Worm (Caenorhabditis elegans): ENCODE data around the gene F47B8.4.
A peak's percentile ranks its signal among the peaks of the same experiment; 100 is the strongest.

The F47B8.4 gene

DNA sequence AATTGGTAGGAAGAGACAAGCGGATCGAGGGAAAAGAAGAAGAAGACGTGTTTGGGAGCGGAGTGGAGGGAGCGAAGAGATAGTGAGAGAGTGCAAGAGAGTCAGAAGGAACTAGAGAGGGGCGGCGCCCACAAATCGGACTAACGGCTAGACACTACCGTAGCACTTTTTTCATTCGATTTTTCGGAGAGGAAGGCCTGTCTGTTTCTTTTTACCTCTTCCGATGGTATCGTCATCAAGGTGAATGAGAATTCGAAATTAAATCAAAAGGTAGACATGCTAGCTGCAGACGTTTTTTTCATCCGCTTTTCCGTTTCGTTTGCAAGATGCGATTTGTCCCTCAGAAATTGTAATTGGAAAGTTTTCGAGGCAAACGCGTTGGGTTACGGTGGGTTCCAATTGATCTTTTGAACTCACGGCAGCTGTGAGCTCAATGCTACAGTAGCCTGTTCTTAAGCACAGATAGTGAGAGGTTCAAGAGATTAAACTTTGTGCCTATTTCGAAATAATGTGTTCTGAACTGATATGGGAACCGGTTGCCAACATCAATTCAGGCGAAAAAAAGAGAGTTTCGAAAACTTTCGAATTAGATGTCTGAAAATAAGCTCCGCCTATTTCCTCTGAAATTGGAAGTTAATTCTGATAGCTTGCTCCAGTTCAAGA, 40.2 kb upstream of the F47B8.4 start:
- TF ChIP-seq sma-3 (GFP tag; optimal IDR thresholded peaks at IDR 0.05), result no peak
- TF ChIP-seq lsy-2 (tag; optimal IDR thresholded peaks at IDR 0.05), result peak in 1 of 2 experiments; percentile 74
- TF ChIP-seq blmp-1 (tag; optimal IDR thresholded peaks at IDR 0.05; ENCODE audit: insufficient read depth), result peak; percentile 64
- TF ChIP-seq zag-1 (tag; optimal IDR thresholded peaks at IDR 0.05), result no peak
- TF ChIP-seq nhr-10 (tag; optimal IDR thresholded peaks at IDR 0.05), result no peak
- TF ChIP-seq sem-4 (tag; optimal IDR thresholded peaks at IDR 0.05), result peak; percentile 6
- TF ChIP-seq fos-1 (tag; optimal IDR thresholded peaks at IDR 0.05), result peak; percentile 12
- no peak for TF ChIP-seq lin-13 (GFP tag; optimal IDR thresholded peaks at IDR 0.05)

DNA sequence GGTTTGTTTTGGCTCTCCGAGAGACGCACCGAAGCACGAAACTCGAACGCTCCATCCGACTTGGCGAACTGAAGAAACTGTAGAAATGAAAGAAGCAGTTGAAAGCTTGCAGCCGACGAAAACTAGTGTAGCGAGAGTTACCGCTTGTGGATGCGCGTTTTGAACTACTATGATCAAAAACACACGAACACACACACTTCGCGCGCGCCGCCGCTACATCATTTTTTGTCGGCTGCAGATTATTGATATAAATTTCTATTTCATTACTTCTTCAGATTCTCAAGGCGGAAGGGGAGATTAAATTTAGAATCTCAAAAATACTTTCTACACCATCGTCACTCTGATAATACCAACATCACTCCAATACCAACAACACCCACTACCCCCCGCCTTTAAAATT, 37.5 kb upstream of the F47B8.4 start:
- TF ChIP-seq C34F6.9 (tag; optimal IDR thresholded peaks at IDR 0.05), result no peak
- TF ChIP-seq nhr-77 (tag; optimal IDR thresholded peaks at IDR 0.05), result no peak
- TF ChIP-seq blmp-1 (tag; optimal IDR thresholded peaks at IDR 0.05; ENCODE audit: insufficient read depth), result no peak
- TF ChIP-seq ZK546.5 (tag; optimal IDR thresholded peaks at IDR 0.05), result no peak
- TF ChIP-seq elt-1 (tag; optimal IDR thresholded peaks at IDR 0.05), result no peak
- no peak for TF ChIP-seq zag-1 (tag; optimal IDR thresholded peaks at IDR 0.05)
- TF ChIP-seq lsy-2 (tag; optimal IDR thresholded peaks at IDR 0.05), result no peak
- TF ChIP-seq ztf-4 (tag; optimal IDR thresholded peaks at IDR 0.05), result no peak
- no peak for TF ChIP-seq lin-39 (tag; optimal IDR thresholded peaks at IDR 0.05)
- TF ChIP-seq lin-13 (GFP tag; optimal IDR thresholded peaks at IDR 0.05), result no peak
- TF ChIP-seq ceh-82 (tag; optimal IDR thresholded peaks at IDR 0.05), result no peak
- TF ChIP-seq fos-1 (tag; optimal IDR thresholded peaks at IDR 0.05), result no peak
- TF ChIP-seq F13H6.1 (tag; optimal IDR thresholded peaks at IDR 0.05), result no peak

DNA sequence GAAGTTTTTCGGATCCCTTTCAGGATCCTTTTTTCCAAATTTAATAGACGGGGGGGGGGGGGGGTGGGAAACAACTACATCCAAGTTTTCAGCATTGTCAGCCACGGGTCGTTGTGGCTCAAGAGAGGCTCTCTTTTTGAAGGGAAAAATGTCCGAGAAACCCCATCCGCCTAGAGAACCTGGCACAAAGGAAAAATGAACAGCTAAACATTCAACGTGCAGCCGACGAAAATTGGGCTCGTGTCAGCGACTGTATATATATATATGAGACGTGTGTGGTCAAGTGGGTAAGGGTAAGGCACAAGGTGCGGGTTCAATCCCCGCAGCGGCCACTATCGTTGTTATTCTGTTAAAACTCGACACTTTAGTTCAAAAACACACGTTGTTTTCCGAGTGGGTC, 34.1 kb upstream of the F47B8.4 start, which contains the start of gene Y49A3A.4:
Gene Y49A3A.4, minus strand, starts transcription at position 314 of the 400 bp plus-strand sequence.
- peak; percentile 89 for TF ChIP-seq snpc-4 (tag; optimal IDR thresholded peaks at IDR 0.05)
- no peak for TF ChIP-seq dmd-4 (tag; optimal IDR thresholded peaks at IDR 0.05)

DNA sequence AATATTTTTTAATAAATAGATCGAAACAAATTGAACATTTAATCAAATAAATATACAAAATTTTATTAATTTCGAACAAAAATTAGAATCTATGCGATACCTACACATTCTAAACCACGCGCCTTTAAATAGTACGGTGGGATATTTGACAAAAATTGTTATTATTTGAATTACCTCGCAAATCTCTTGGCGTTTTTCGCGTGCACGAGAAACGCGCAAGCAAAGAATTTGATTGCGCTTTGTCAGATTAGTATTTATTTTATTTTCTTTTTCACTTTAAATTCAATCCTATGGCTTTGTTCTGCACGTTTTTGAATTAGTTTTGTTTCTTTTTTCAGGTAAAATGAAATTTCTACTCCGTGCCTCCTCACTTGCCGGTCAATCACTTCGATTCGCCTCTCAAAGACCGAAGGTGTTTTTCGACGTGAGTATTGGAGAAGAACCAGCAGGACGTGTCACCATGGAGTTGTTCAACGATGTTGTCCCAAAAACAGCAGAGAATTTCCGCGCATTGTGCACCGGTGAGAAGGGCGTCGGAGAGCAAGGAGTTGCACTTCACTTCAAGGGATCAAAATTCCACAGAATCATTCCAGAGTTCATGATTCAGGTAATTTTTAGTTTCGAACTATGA, 31.4 kb upstream of the F47B8.4 start, which contains the start of gene cyn-1:
Gene cyn-1, plus strand, starts transcription at position 339 of the 631 bp plus-strand sequence.
- TF ChIP-seq nhr-25 (tag; optimal IDR thresholded peaks at IDR 0.05) (peak; percentile 87), ceh-16 (tag; optimal IDR thresholded peaks at IDR 0.05) (peak; percentile 32), elt-1 (tag; optimal IDR thresholded peaks at IDR 0.05) (no peak), lsy-2 (tag; optimal IDR thresholded peaks at IDR 0.05) (peak; percentile 81 to 93), unc-55 (GFP tag; optimal IDR thresholded peaks at IDR 0.05) (peak; percentile 88), sma-9 (GFP tag; optimal IDR thresholded peaks at IDR 0.05) (peak; percentile 86), sma-9 (tag; optimal IDR thresholded peaks at IDR 0.05) (no peak), ama-1 (optimal IDR thresholded peaks at IDR 0.05) (peak; percentile 78), C34F6.9 (tag; optimal IDR thresholded peaks at IDR 0.05) (peak; percentile 92), egl-27 (tag; optimal IDR thresholded peaks at IDR 0.05) (peak; percentile 46), fos-1 (tag; optimal IDR thresholded peaks at IDR 0.05) (peak; percentile 48), sem-4 (tag; optimal IDR thresholded peaks at IDR 0.05) (peak; percentile 52), nhr-237 (tag; optimal IDR thresholded peaks at IDR 0.05) (no peak), ztf-11 (tag; optimal IDR thresholded peaks at IDR 0.05) (no peak), R02D3.7 (tag; optimal IDR thresholded peaks at IDR 0.05) (peak; percentile 49), nhr-23 (tag; optimal IDR thresholded peaks at IDR 0.05) (no peak), crh-2 (tag; optimal IDR thresholded peaks at IDR 0.05) (peak; percentile 80), lin-11 (tag; optimal IDR thresholded peaks at IDR 0.05) (peak; percentile 15), alr-1 (tag; optimal IDR thresholded peaks at IDR 0.05) (no peak), mdl-1 (tag; optimal IDR thresholded peaks at IDR 0.05) (peak in 1 of 2 experiments; percentile 26), lin-39 (tag; optimal IDR thresholded peaks at IDR 0.05) (no peak), gmeb-1 (tag; optimal IDR thresholded peaks at IDR 0.05) (peak; percentile 98), nhr-6 (tag; optimal IDR thresholded peaks at IDR 0.05) (no peak), ceh-82 (tag; optimal IDR thresholded peaks at IDR 0.05) (no peak), nhr-10 (tag; optimal IDR thresholded peaks at IDR 0.05) (no peak), ztf-4 (tag; optimal IDR thresholded peaks at IDR 0.05) (no peak), mab-5 (tag; optimal IDR thresholded peaks at IDR 0.05) (peak; percentile 60), sma-3 (GFP tag; optimal IDR thresholded peaks at IDR 0.05) (peak; percentile 80), nhr-129 (tag; optimal IDR thresholded peaks at IDR 0.05) (peak; percentile 69), nhr-11 (tag; optimal IDR thresholded peaks at IDR 0.05) (no peak), Y55F3AM.14 (GFP tag; optimal IDR thresholded peaks at IDR 0.05) (no peak), ZK546.5 (tag; optimal IDR thresholded peaks at IDR 0.05) (no peak), peb-1 (tag; optimal IDR thresholded peaks at IDR 0.05) (no peak), unc-39 (tag; optimal IDR thresholded peaks at IDR 0.05) (no peak), zag-1 (tag; optimal IDR thresholded peaks at IDR 0.05) (no peak), nhr-21 (tag; optimal IDR thresholded peaks at IDR 0.05) (peak; percentile 73), aly-2 (tag; optimal IDR thresholded peaks at IDR 0.05) (no peak), nhr-12 (tag; optimal IDR thresholded peaks at IDR 0.05) (no peak), skn-1 (tag; optimal IDR thresholded peaks at IDR 0.05) (no peak)
